Worm (Caenorhabditis elegans) whole organism, young adult: ENCODE measurements around the gene C25H3.1.

Experiments used
- C06A6.2 ChIP-seq: fragments of 200-800 bp; sonication (Bioruptor generic); conservative IDR thresholded peaks from 2 replicates; pipeline ENCODE4 v1.3.6; 2022; ENCODE audit warnings: missing genetic modification characterization, missing compliant biosample characterization
- ama-1 ChIP-seq, 3 experiments: fragments of 150-350 bp in 1 of 3; sonication (generic microtip) in 2 of 3; optimal IDR thresholded peaks; 2 replicates each; lab custom pipeline; 2014 to 2018; ENCODE audit warnings: missing biosample characterization in 2 of 3, missing genetic modification characterization in 2 of 3, missing genetic modification reagents in 2 of 3
- dpl-1 ChIP-seq: fragments of 150-350 bp; optimal IDR thresholded peaks from 2 replicates; lab custom pipeline; 2014; ENCODE audit warnings: missing biosample characterization, missing genetic modification reagents, missing genetic modification characterization
- egl-44 ChIP-seq: fragments of 200-800 bp; sonication (Bioruptor generic); IDR thresholded peaks from 2 replicates; pipeline ENCODE4 v1.3.6; 2022; ENCODE audit warnings: missing genetic modification reagents, missing genetic modification characterization, missing compliant biosample characterization
- hrde-1 ChIP-seq: sonication (generic microtip); optimal IDR thresholded peaks from 2 replicates; lab custom pipeline; 2016; ENCODE audit warnings: missing genetic modification characterization, mild to moderate bottlenecking, missing compliant biosample characterization, moderate library complexity, missing genotype, missing genetic modification reagents, borderline replicate concordance
- nfya-2 ChIP-seq: fragments of 200-800 bp; sonication (Bioruptor generic); IDR thresholded peaks from 2 replicates; pipeline ENCODE4 v1.3.6; 2022; ENCODE audit warnings: missing genetic modification reagents, missing genetic modification characterization, missing compliant biosample characterization
- somi-1 ChIP-seq: fragments of 200-800 bp; sonication (Bioruptor generic); optimal IDR thresholded peaks from 2 replicates; lab custom pipeline; 2018; ENCODE audit warnings: mild to moderate bottlenecking, missing genetic modification characterization, missing compliant biosample characterization
- ztf-22 ChIP-seq: fragments of 200-800 bp; sonication (Bioruptor generic); optimal IDR thresholded peaks from 2 replicates; lab custom pipeline; 2018; ENCODE audit warnings: mild to moderate bottlenecking, missing genetic modification characterization, moderate library complexity, missing compliant biosample characterization

DNA sequence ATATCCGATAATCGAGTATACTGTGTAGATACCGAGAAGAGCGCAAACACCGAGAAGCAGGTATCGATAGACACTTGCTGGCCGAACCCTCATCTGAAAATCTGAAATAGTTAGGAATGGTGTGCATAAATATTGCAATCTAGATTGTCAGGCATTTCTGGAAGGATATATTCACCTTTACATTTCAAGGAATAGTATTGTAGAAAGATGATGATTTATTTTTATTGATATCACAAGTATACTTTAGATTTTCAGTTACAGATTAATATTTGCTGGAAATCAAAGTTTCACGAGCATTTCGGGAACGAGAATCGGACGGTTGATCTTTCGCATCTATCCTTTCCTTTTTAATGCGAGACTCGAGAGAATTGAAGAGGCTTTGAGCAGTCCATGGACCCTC is 39.2 kb upstream of the C25H3.1 start, which contains the start of gene fut-3:
- TF ChIP-seq dpl-1 (GFP tag; lab: Kevin White, UChicago) = no peak
- no peak for TF ChIP-seq egl-44 (GFP tag; lab: Robert Waterston, UW)
- TF ChIP-seq ztf-22 (GFP tag; lab: Kevin White, UChicago) = no peak
- no peak for TF ChIP-seq somi-1 (GFP tag; lab: Kevin White, UChicago)
- no peak for TF ChIP-seq nfya-2 (GFP tag; lab: Robert Waterston, UW)
- no peak for TF ChIP-seq ama-1 (optimal IDR thresholded peaks at IDR 0.05; lab: Kevin White, UChicago)
- no peak for TF ChIP-seq ama-1 (GFP tag; optimal IDR thresholded peaks at IDR 0.05; lab: Kevin White, UChicago)
- no peak for TF ChIP-seq C06A6.2 (GFP tag; lab: Robert Waterston, UW)
- TF ChIP-seq hrde-1 (tag; lab: Kevin White, UChicago) = no peak
